Fruit fly (Drosophila melanogaster) whole organism, embryonic: ENCODE measurements around the gene CG5568.

ENCODE experiments used
- CG13296 ChIP-seq: fragments of 200-800 bp; sonication (Bioruptor generic); optimal IDR thresholded peaks from 3 replicates; lab custom pipeline; 2018; ENCODE audit warnings: missing biosample characterization, mild to moderate bottlenecking, missing genetic modification characterization
- CG14441 ChIP-seq: fragments of 200-800 bp; sonication (Bioruptor generic); IDR thresholded peaks from 2 replicates; pipeline ENCODE4 v1.3.6; 2022; ENCODE audit warnings: missing biosample characterization, missing genetic modification characterization
- CG16813 ChIP-seq: fragments of 200-800 bp; sonication (Bioruptor generic); IDR thresholded peaks from 3 replicates; pipeline ENCODE4 v1.3.6; 2022; ENCODE audit warnings: missing biosample characterization, missing genetic modification characterization; ENCODE audit not compliant: partially characterized antibody
- CG16815 ChIP-seq: fragments of 200-800 bp; sonication (Bioruptor generic); optimal IDR thresholded peaks from 3 replicates; lab custom pipeline; 2017; ENCODE audit warnings: missing biosample characterization, mild to moderate bottlenecking, missing genetic modification characterization
- CG17612 ChIP-seq: fragments of 200-800 bp; sonication (Bioruptor generic); IDR thresholded peaks from 2 replicates; pipeline ENCODE4 v1.3.6; 2022; ENCODE audit warnings: missing biosample characterization, missing genetic modification characterization
- CG17829 ChIP-seq: fragments of 200-800 bp; optimal IDR thresholded peaks from 2 replicates; lab custom pipeline; 2019; ENCODE audit warnings: missing biosample characterization, mild to moderate bottlenecking, missing genetic modification characterization, moderate library complexity
- CG18619 ChIP-seq: fragments of 200-800 bp; sonication (Bioruptor generic); optimal IDR thresholded peaks from 3 replicates; lab custom pipeline; 2017; ENCODE audit warnings: missing biosample characterization, mild to moderate bottlenecking, missing genetic modification characterization
- CG2202 ChIP-seq: fragments of 200-800 bp; sonication (Bioruptor generic); optimal IDR thresholded peaks from 2 replicates; lab custom pipeline; 2018; ENCODE audit warnings: missing biosample characterization, mild to moderate bottlenecking, missing genetic modification characterization
- CG32772 ChIP-seq: fragments of 200-800 bp; sonication (Bioruptor generic); IDR thresholded peaks from 2 replicates; pipeline ENCODE4 v1.3.6; 2022; ENCODE audit warnings: missing biosample characterization, missing genetic modification characterization
- CG3838 ChIP-seq: fragments of 200-800 bp; sonication (Bioruptor generic); optimal IDR thresholded peaks from 3 replicates; lab custom pipeline; 2016; ENCODE audit warnings: missing biosample characterization, missing genetic modification characterization
- CG5180 ChIP-seq: fragments of 200-800 bp; sonication (Bioruptor generic); optimal IDR thresholded peaks from 3 replicates; lab custom pipeline; 2017; ENCODE audit warnings: missing biosample characterization, missing genetic modification characterization, mild to moderate bottlenecking, moderate library complexity, missing genetic modification reagents
- CG7839 ChIP-seq: fragments of 200-800 bp; sonication (Bioruptor generic); optimal IDR thresholded peaks from 3 replicates; lab custom pipeline; 2018; ENCODE audit warnings: missing biosample characterization, mild to moderate bottlenecking, missing genetic modification characterization, moderate library complexity
- CG7928 ChIP-seq: fragments of 200-800 bp; sonication (Bioruptor generic); optimal IDR thresholded peaks from 2 replicates; lab custom pipeline; 2017; ENCODE audit warnings: missing biosample characterization, mild to moderate bottlenecking, missing genetic modification characterization
- CG7963 ChIP-seq: fragments of 200-800 bp; sonication (Bioruptor generic); IDR thresholded peaks from 3 replicates; pipeline ENCODE4 v1.3.6; 2022; ENCODE audit warnings: missing biosample characterization, missing genetic modification characterization; ENCODE audit not compliant: partially characterized antibody
- CG7987 ChIP-seq: fragments of 200-800 bp; sonication (Bioruptor generic); optimal IDR thresholded peaks from 2 replicates; lab custom pipeline; 2018; ENCODE audit warnings: missing biosample characterization, mild to moderate bottlenecking, missing genetic modification characterization, moderate library complexity
- CG8478 ChIP-seq: fragments of >200 bp; optimal IDR thresholded peaks from 2 replicates; lab custom pipeline; 2018
- CG9797 ChIP-seq: fragments of 200-800 bp; sonication (Bioruptor generic); optimal IDR thresholded peaks from 3 replicates; lab custom pipeline; 2018; ENCODE audit warnings: missing biosample characterization, mild to moderate bottlenecking, missing genetic modification characterization
- Dad ChIP-seq: fragments of 200-800 bp; sonication (Bioruptor generic); optimal IDR thresholded peaks from 3 replicates; lab custom pipeline; 2016; ENCODE audit warnings: missing biosample characterization, missing genetic modification characterization
- HLH54F ChIP-seq: fragments of 200-800 bp; sonication (Bioruptor generic); optimal IDR thresholded peaks from 3 replicates; lab custom pipeline; 2016; ENCODE audit warnings: missing biosample characterization, missing genetic modification characterization
- Hand ChIP-seq: fragments of 200-800 bp; sonication (Bioruptor generic); optimal IDR thresholded peaks from 2 replicates; lab custom pipeline; 2017; ENCODE audit warnings: mild to moderate bottlenecking, missing biosample characterization, missing genetic modification reagents, missing genetic modification characterization
- Hr51 ChIP-seq, 2 experiments: fragments of 200-800 bp; sonication (Bioruptor generic); optimal IDR thresholded peaks; 2 replicates in 1 of 2; 3 replicates in 1 of 2; lab custom pipeline; 2016 to 2018; ENCODE audit warnings: missing biosample characterization in 2 of 2, missing genetic modification characterization in 2 of 2, mild to moderate bottlenecking in 1 of 2, moderate library complexity in 1 of 2
- Mad ChIP-seq: fragments of 200-800 bp; sonication (Bioruptor generic); optimal IDR thresholded peaks from 2 replicates; lab custom pipeline; 2016; ENCODE audit warnings: missing biosample characterization, missing genetic modification characterization
- NC2α ChIP-seq: fragments of 200-800 bp; sonication (Bioruptor generic); optimal IDR thresholded peaks from 2 replicates; lab custom pipeline; 2016; ENCODE audit warnings: missing biosample characterization, missing genetic modification characterization
- NfI ChIP-seq: fragments of 200-800 bp; sonication (Bioruptor generic); optimal IDR thresholded peaks from 3 replicates; lab custom pipeline; 2018; ENCODE audit warnings: missing biosample characterization, mild to moderate bottlenecking, missing genetic modification characterization, moderate library complexity
- Oaz ChIP-seq: fragments of 200-800 bp; sonication (Bioruptor generic); IDR thresholded peaks from 2 replicates; pipeline ENCODE4 v1.3.6; 2022; ENCODE audit warnings: missing biosample characterization, missing genetic modification characterization
- Opbp ChIP-seq: fragments of 200-800 bp; sonication (Bioruptor generic); IDR thresholded peaks from 3 replicates; pipeline ENCODE4 v1.3.6; 2022; ENCODE audit warnings: missing biosample characterization, missing genetic modification characterization; ENCODE audit not compliant: partially characterized antibody
- PHDP ChIP-seq: fragments of 200-800 bp; sonication (Bioruptor generic); optimal IDR thresholded peaks from 3 replicates; lab custom pipeline; 2018; ENCODE audit warnings: missing biosample characterization, mild to moderate bottlenecking, missing genetic modification characterization, moderate library complexity
- Poxn ChIP-seq: fragments of 200-800 bp; sonication (Bioruptor generic); IDR thresholded peaks from 2 replicates; pipeline ENCODE4 v1.3.6; 2022; ENCODE audit warnings: missing biosample characterization, missing genetic modification characterization
- Ravus ChIP-seq: fragments of 200-800 bp; sonication (Bioruptor generic); IDR thresholded peaks from 2 replicates; pipeline ENCODE4 v1.3.6; 2022; ENCODE audit warnings: missing biosample characterization, missing genetic modification characterization
- Sin3A ChIP-seq: fragments of >200 bp; optimal IDR thresholded peaks from 2 replicates; lab custom pipeline; 2018
- Spps ChIP-seq: fragments of 200-800 bp; sonication (Bioruptor generic); optimal IDR thresholded peaks from 2 replicates; lab custom pipeline; 2018; ENCODE audit warnings: missing biosample characterization, mild to moderate bottlenecking, missing genetic modification characterization
- Trl ChIP-seq, 3 experiments: fragments of >200 bp in 2 of 3; fragments of 200-800 bp in 1 of 3; sonication (Bioruptor generic) in 1 of 3; optimal IDR thresholded peaks; 2 replicates in 1 of 3; 3 replicates in 2 of 3; lab custom pipeline; 2016 to 2017; ENCODE audit warnings: missing biosample characterization in 1 of 3, missing genetic modification characterization in 1 of 3
- grn ChIP-seq: fragments of 200-800 bp; sonication (Bioruptor generic); optimal IDR thresholded peaks from 3 replicates; lab custom pipeline; 2017; ENCODE audit warnings: missing biosample characterization, missing genetic modification characterization
- hbn ChIP-seq: fragments of 200-800 bp; sonication (Bioruptor generic); IDR thresholded peaks from 2 replicates; pipeline ENCODE4 v1.3.6; 2022; ENCODE audit warnings: missing biosample characterization, missing genetic modification characterization; ENCODE audit not compliant: partially characterized antibody
- her ChIP-seq: fragments of 200-800 bp; sonication (Bioruptor generic); optimal IDR thresholded peaks from 2 replicates; lab custom pipeline; 2016; ENCODE audit warnings: missing biosample characterization, missing genetic modification characterization
- hkb ChIP-seq, 2 experiments: fragments of 200-800 bp in 1 of 2; fragments of >200 bp in 1 of 2; sonication (Bioruptor generic) in 1 of 2; IDR thresholded peaks in 1 of 2; optimal IDR thresholded peaks in 1 of 2; 2 replicates each; pipeline versions ENCODE4 v1.3.6 to Lab custom; 2017 to 2022; ENCODE audit warnings: missing biosample characterization in 1 of 2, missing genetic modification characterization in 1 of 2
- kah ChIP-seq: fragments of 200-800 bp; sonication (Bioruptor generic); optimal IDR thresholded peaks from 2 replicates; lab custom pipeline; 2018; ENCODE audit warnings: missing biosample characterization, mild to moderate bottlenecking, missing genetic modification characterization
- knrl ChIP-seq: fragments of 200-800 bp; sonication (Bioruptor generic); IDR thresholded peaks from 3 replicates; pipeline ENCODE4 v1.3.6; 2022; ENCODE audit warnings: missing biosample characterization, missing genetic modification characterization; ENCODE audit not compliant: partially characterized antibody
- lmd ChIP-seq: fragments of 200-800 bp; sonication (Bioruptor generic); IDR thresholded peaks from 2 replicates; pipeline ENCODE4 v1.3.6; 2022; ENCODE audit warnings: missing biosample characterization, missing genetic modification characterization
- phol ChIP-seq: fragments of 200-800 bp; sonication (Bioruptor generic); optimal IDR thresholded peaks from 3 replicates; lab custom pipeline; 2018; ENCODE audit warnings: missing biosample characterization, mild to moderate bottlenecking, missing genetic modification characterization, moderate library complexity
- pum ChIP-seq: fragments of 200-800 bp; sonication (Bioruptor generic); optimal IDR thresholded peaks from 2 replicates; lab custom pipeline; 2016; ENCODE audit warnings: missing biosample characterization, missing genetic modification characterization
- scrt ChIP-seq: fragments of 200-800 bp; sonication (Bioruptor generic); optimal IDR thresholded peaks from 2 replicates; lab custom pipeline; 2018; ENCODE audit warnings: missing biosample characterization, mild to moderate bottlenecking, missing genetic modification characterization, moderate library complexity
- sens ChIP-seq: fragments of 200-800 bp; sonication (Bioruptor generic); peaks from one replicate; lab custom pipeline; 2016; ENCODE audit warnings: missing biosample characterization, missing genetic modification characterization
- vnd ChIP-seq: fragments of 200-800 bp; sonication (Bioruptor generic); IDR thresholded peaks from 3 replicates; pipeline ENCODE4 v1.3.6; 2022; ENCODE audit warnings: missing biosample characterization, missing genetic modification characterization; ENCODE audit not compliant: partially characterized antibody
- zen ChIP-seq: fragments of 200-800 bp; sonication (Bioruptor generic); optimal IDR thresholded peaks from 3 replicates; lab custom pipeline; 2018; ENCODE audit warnings: missing biosample characterization, mild to moderate bottlenecking, missing genetic modification characterization, moderate library complexity
- zf30C ChIP-seq: fragments of 200-800 bp; sonication (Bioruptor generic); optimal IDR thresholded peaks from 3 replicates; lab custom pipeline; 2018; ENCODE audit warnings: missing biosample characterization, mild to moderate bottlenecking, missing genetic modification characterization
- zfh1 ChIP-seq: fragments of 200-800 bp; sonication (Bioruptor generic); IDR thresholded peaks from 3 replicates; pipeline ENCODE4 v1.3.6; 2022; ENCODE audit warnings: missing biosample characterization, missing genetic modification characterization
- zfh2 ChIP-seq: fragments of 200-800 bp; sonication (Bioruptor generic); optimal IDR thresholded peaks from 2 replicates; lab custom pipeline; 2016; ENCODE audit warnings: missing biosample characterization, missing genetic modification characterization

Gene CG5568

DNA sequence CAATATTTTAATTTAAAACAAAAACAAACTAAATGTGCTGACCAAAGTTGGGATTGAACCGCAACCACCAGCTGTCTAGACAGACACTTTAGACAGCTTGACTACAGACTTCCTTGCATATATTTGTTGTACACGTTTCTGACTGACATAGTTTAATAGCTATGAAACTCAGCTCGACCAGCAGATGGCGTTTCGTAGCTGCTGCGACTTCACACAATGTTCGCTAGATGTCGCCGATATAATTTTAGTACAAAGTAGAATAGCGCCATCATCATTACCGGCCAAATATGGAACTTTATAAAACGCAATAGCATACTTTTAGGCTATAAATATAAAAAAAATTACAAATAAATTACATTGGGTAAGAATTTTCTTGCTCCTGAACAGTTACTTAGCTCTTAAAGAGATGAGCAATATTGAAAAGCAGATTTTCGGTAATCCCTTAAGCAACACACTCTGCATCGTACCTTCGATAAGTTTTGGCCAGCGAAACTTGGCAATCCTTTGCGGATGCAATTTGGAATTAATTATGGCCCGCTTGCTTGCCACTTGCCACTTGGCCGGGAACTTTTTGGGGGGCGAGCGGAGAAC, 1.6 kb upstream of the CG5568 start (continued):
- no peak for TF ChIP-seq kah (GFP tag; lab: Kevin White, UChicago)
- TF ChIP-seq Poxn (GFP tag; lab: Robert Waterston, UW): no peak
- TF ChIP-seq hkb (optimal IDR thresholded peaks at IDR 0.05; lab: Kevin White, UChicago): no peak
- peak; percentile 45; the same call in 1 of the 2 replicates for TF ChIP-seq hkb (GFP tag; IDR thresholded peaks at IDR 0.05; lab: Robert Waterston, UW)
- TF ChIP-seq scrt (GFP tag; lab: Kevin White, UChicago): peak; percentile 34
- peak; percentile 73 for TF ChIP-seq pum (GFP tag; lab: Kevin White, UChicago)
- peak; percentile 86 for TF ChIP-seq zen
- TF ChIP-seq knrl (GFP tag; lab: Robert Waterston, UW): peak; percentile 65; the same call in 1 of the 3 replicates
- TF ChIP-seq zf30C (GFP tag; lab: Kevin White, UChicago): no peak
- peak; percentile 18 for TF ChIP-seq CG9797 (GFP tag; lab: Kevin White, UChicago)
- peak; percentile 69 for TF ChIP-seq NfI (GFP tag; lab: Kevin White, UChicago)
- peak; percentile 93 for TF ChIP-seq CG7987 (GFP tag; lab: Kevin White, UChicago)
- TF ChIP-seq CG32772 (GFP tag; lab: Robert Waterston, UW): peak; percentile 80
- peak; percentile 68 for TF ChIP-seq phol
- TF ChIP-seq hbn: no peak
- TF ChIP-seq CG17612: peak; percentile 21; the same call in 1 of the 2 replicates
- no peak for TF ChIP-seq Sin3A (lab: Kevin White, UChicago)
- no peak for TF ChIP-seq CG13296 (GFP tag; lab: Kevin White, UChicago)
- TF ChIP-seq CG14441 (GFP tag; lab: Robert Waterston, UW): peak; percentile 77
- TF ChIP-seq vnd (GFP tag; lab: Robert Waterston, UW): no peak
- peak; percentile 26 for TF ChIP-seq zfh2 (GFP tag; lab: Kevin White, UChicago)
- peak; percentile 72; the same call in 2 of the 3 replicates for TF ChIP-seq Opbp (GFP tag; lab: Robert Waterston, UW)
- peak; percentile 92 for TF ChIP-seq sens (GFP tag; lab: Kevin White, UChicago)
- peak; percentile 83 for TF ChIP-seq CG17829 (tag; lab: Kevin White, UChicago)
- no peak for TF ChIP-seq Trl (optimal IDR thresholded peaks at IDR 0.05; lab: Kevin White, UChicago)
- peak; percentile 73 for TF ChIP-seq Trl (GFP tag; optimal IDR thresholded peaks at IDR 0.05; lab: Kevin White, UChicago)
- no peak for TF ChIP-seq grn (GFP tag; lab: Kevin White, UChicago)
- no peak for TF ChIP-seq Ravus
- peak; percentile 84; the same call in 2 of the 3 replicates for TF ChIP-seq zfh1 (GFP tag; lab: Robert Waterston, UW)
- TF ChIP-seq Spps (tag; lab: Kevin White, UChicago): peak; percentile 57
- TF ChIP-seq lmd: peak; percentile 77
- peak; percentile 74 for TF ChIP-seq CG7839 (tag; lab: Kevin White, UChicago)
- TF ChIP-seq CG7963 (GFP tag; lab: Robert Waterston, UW): no peak
- no peak for TF ChIP-seq CG2202 (tag; lab: Kevin White, UChicago)
- peak; percentile 11 for TF ChIP-seq NC2α (GFP tag; lab: Kevin White, UChicago)
- no peak for TF ChIP-seq CG3838 (GFP tag; lab: Kevin White, UChicago)
- no peak for TF ChIP-seq CG18619 (GFP tag; lab: Kevin White, UChicago)
- no peak for TF ChIP-seq PHDP (tag; lab: Kevin White, UChicago)
- TF ChIP-seq CG7928: peak; percentile 15
- peak; percentile 32 for TF ChIP-seq CG5180 (GFP tag; lab: Kevin White, UChicago)
- no peak for TF ChIP-seq her (GFP tag; lab: Kevin White, UChicago)
- TF ChIP-seq Dad (GFP tag; lab: Kevin White, UChicago): peak; percentile 62
- TF ChIP-seq CG16813 (GFP tag; lab: Robert Waterston, UW): no peak; the same call in 2 of the 3 replicates
- TF ChIP-seq HLH54F (GFP tag; lab: Kevin White, UChicago): peak; percentile 34
- TF ChIP-seq Mad (GFP tag; lab: Kevin White, UChicago): peak; percentile 1
- peak; percentile 85 for TF ChIP-seq CG8478 (lab: Kevin White, UChicago)
- TF ChIP-seq Hand (GFP tag; lab: Kevin White, UChicago): no peak
- peak in 1 of 2 experiments; percentile 31 for TF ChIP-seq Hr51 (GFP tag; optimal IDR thresholded peaks at IDR 0.05; lab: Kevin White, UChicago)
- 0 out of 2 replicates have a peak, but pooled peaks have one; percentile 13 for TF ChIP-seq Oaz (GFP tag; lab: Robert Waterston, UW)
- peak; percentile 45 for TF ChIP-seq CG16815 (GFP tag; lab: Kevin White, UChicago)
